Worm (Caenorhabditis elegans): ENCODE data around the gene M01H9.4.

DNA sequence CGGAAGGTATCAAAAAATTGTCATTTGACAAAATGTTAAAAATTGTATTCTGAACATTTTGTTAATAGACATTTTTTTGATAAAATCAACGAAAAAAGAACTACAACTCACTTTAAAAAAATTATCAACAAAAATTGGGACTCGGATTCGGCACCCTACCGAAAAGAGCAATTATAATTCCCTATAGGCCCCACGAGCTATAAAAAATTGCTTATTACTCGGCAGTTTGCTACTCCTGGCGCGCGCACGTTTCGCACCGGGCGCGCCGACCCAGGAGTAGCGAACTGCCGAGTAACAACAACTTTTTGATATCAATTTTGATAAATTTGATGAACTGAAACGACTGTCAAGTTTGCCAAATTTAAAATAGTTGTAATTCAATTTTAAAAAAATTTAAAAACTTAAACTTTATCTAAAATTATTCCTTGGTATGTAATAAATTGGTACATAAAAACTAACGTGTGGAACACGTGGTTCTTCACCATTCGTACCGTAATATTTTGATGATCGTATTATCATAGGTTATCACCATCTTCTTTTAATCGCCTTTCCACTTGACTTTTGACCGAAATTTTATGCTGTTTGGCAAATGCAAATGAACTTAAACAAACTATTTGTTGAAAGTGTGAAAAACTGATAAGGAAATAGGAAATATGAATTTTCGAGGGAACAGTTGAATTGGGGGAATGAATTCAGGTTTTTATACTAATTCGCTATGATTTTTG lies 7.2 kb downstream of the M01H9.4 start:
- no peak for TF ChIP-seq nhr-11 (tag; optimal IDR thresholded peaks at IDR 0.05)
- no peak for TF ChIP-seq nhr-237 (tag; optimal IDR thresholded peaks at IDR 0.05)

All from whole organism, L2 larva.